Fruit fly (Drosophila melanogaster) whole organism, embryonic: ENCODE results near the gene Lim3.

Source experiments
- CG11093 ChIP-seq: fragments of 200-800 bp; sonication (Bioruptor generic); IDR thresholded peaks from 3 replicates; pipeline ENCODE4 v1.3.6; 2022; ENCODE audit warnings: missing biosample characterization, missing genetic modification characterization
- CG12769 ChIP-seq: fragments of 200-800 bp; sonication (Bioruptor generic); optimal IDR thresholded peaks from 2 replicates; lab custom pipeline; 2019; ENCODE audit warnings: missing biosample characterization, mild to moderate bottlenecking, missing genetic modification characterization, moderate library complexity
- CG13123 ChIP-seq: fragments of 200-800 bp; sonication (Bioruptor generic); optimal IDR thresholded peaks from 2 replicates; lab custom pipeline; 2016; ENCODE audit warnings: missing biosample characterization, missing genetic modification characterization
- CG13894 ChIP-seq: fragments of 200-800 bp; sonication (Bioruptor generic); optimal IDR thresholded peaks from 3 replicates; lab custom pipeline; 2018; ENCODE audit warnings: missing biosample characterization, mild to moderate bottlenecking, missing genetic modification characterization, moderate library complexity
- CG14014 ChIP-seq: fragments of 200-800 bp; sonication (Bioruptor generic); IDR thresholded peaks from 2 replicates; pipeline ENCODE4 v1.3.6; 2022; ENCODE audit warnings: missing biosample characterization, missing genetic modification characterization
- CG14441 ChIP-seq: fragments of 200-800 bp; sonication (Bioruptor generic); IDR thresholded peaks from 2 replicates; pipeline ENCODE4 v1.3.6; 2022; ENCODE audit warnings: missing biosample characterization, missing genetic modification characterization
- CG14965 ChIP-seq: fragments of 200-800 bp; sonication (Bioruptor generic); optimal IDR thresholded peaks from 2 replicates; lab custom pipeline; 2016; ENCODE audit warnings: missing biosample characterization, missing genetic modification characterization, borderline replicate concordance
- CG15073 ChIP-seq: fragments of 200-800 bp; sonication (Bioruptor generic); optimal IDR thresholded peaks from 2 replicates; lab custom pipeline; 2016; ENCODE audit warnings: missing biosample characterization, missing genetic modification characterization
- CG1602 ChIP-seq: fragments of 200-800 bp; sonication (Bioruptor generic); optimal IDR thresholded peaks from 3 replicates; lab custom pipeline; 2016; ENCODE audit warnings: missing biosample characterization, missing genetic modification characterization
- CG17829 ChIP-seq: fragments of 200-800 bp; optimal IDR thresholded peaks from 2 replicates; lab custom pipeline; 2019; ENCODE audit warnings: missing biosample characterization, mild to moderate bottlenecking, missing genetic modification characterization, moderate library complexity
- CG1832 ChIP-seq: fragments of 200-800 bp; sonication (Bioruptor generic); optimal IDR thresholded peaks from 2 replicates; lab custom pipeline; 2017; ENCODE audit warnings: missing biosample characterization, mild to moderate bottlenecking, missing genetic modification characterization, inconsistent platforms
- CG18764 ChIP-seq: fragments of 200-800 bp; sonication (Bioruptor generic); optimal IDR thresholded peaks from 3 replicates; lab custom pipeline; 2016; ENCODE audit warnings: missing biosample characterization, missing genetic modification characterization
- CG3065 ChIP-seq: fragments of 200-800 bp; sonication (Bioruptor generic); optimal IDR thresholded peaks from 2 replicates; lab custom pipeline; 2016; ENCODE audit warnings: missing biosample characterization, missing genetic modification characterization
- CG32772 ChIP-seq: fragments of 200-800 bp; sonication (Bioruptor generic); IDR thresholded peaks from 2 replicates; pipeline ENCODE4 v1.3.6; 2022; ENCODE audit warnings: missing biosample characterization, missing genetic modification characterization
- CG33557 ChIP-seq: fragments of 200-800 bp; sonication (Bioruptor generic); optimal IDR thresholded peaks from 2 replicates; lab custom pipeline; 2019; ENCODE audit warnings: missing biosample characterization, mild to moderate bottlenecking, missing genetic modification characterization, moderate library complexity
- CG3726 ChIP-seq: fragments of 200-800 bp; sonication (Bioruptor generic); IDR thresholded peaks from 3 replicates; pipeline ENCODE4, ENCODE4 v1.3.6; 2022; ENCODE audit warnings: missing biosample characterization, missing genetic modification characterization
- CG4282 ChIP-seq: fragments of 200-800 bp; sonication (Bioruptor generic); optimal IDR thresholded peaks from 2 replicates; lab custom pipeline; 2016; ENCODE audit warnings: missing biosample characterization, missing genetic modification characterization
- CG6683 ChIP-seq: fragments of 200-800 bp; sonication (Bioruptor generic); optimal IDR thresholded peaks from 2 replicates; lab custom pipeline; 2017; ENCODE audit warnings: missing biosample characterization, mild to moderate bottlenecking, missing genetic modification characterization, missing genetic modification reagents
- CG7372 ChIP-seq: fragments of 200-800 bp; sonication (Bioruptor generic); IDR thresholded peaks from 2 replicates; pipeline ENCODE4 v1.3.6; 2022; ENCODE audit warnings: missing biosample characterization, missing genetic modification characterization
- CG7987 ChIP-seq: fragments of 200-800 bp; sonication (Bioruptor generic); optimal IDR thresholded peaks from 2 replicates; lab custom pipeline; 2018; ENCODE audit warnings: missing biosample characterization, mild to moderate bottlenecking, missing genetic modification characterization, moderate library complexity
- CG8281 ChIP-seq: fragments of 200-800 bp; sonication (Bioruptor generic); optimal IDR thresholded peaks from 2 replicates; lab custom pipeline; 2018; ENCODE audit warnings: missing biosample characterization, mild to moderate bottlenecking, missing genetic modification characterization, moderate library complexity
- CG8478 ChIP-seq: fragments of >200 bp; optimal IDR thresholded peaks from 2 replicates; lab custom pipeline; 2018
- CG9609 ChIP-seq: fragments of 200-800 bp; sonication (Bioruptor generic); optimal IDR thresholded peaks from 3 replicates; lab custom pipeline; 2016; ENCODE audit warnings: missing biosample characterization, missing genetic modification characterization
- CG9817 ChIP-seq: fragments of 200-800 bp; sonication (Bioruptor generic); optimal IDR thresholded peaks from 2 replicates; lab custom pipeline; 2018; ENCODE audit warnings: missing biosample characterization, mild to moderate bottlenecking, missing genetic modification characterization, moderate library complexity
- CG9932 ChIP-seq: fragments of 200-800 bp; sonication (Bioruptor generic); IDR thresholded peaks from 2 replicates; pipeline ENCODE4 v1.3.6; 2022; ENCODE audit warnings: missing biosample characterization, missing genetic modification characterization
- Dip2 ChIP-seq: fragments of 200-800 bp; sonication (Bioruptor generic); IDR thresholded peaks from 2 replicates; pipeline ENCODE4 v1.3.6; 2022; ENCODE audit warnings: missing biosample characterization, missing genetic modification characterization
- E2f1 ChIP-seq: fragments of 200-800 bp; sonication (Bioruptor generic); IDR thresholded peaks from 2 replicates; pipeline ENCODE4 v1.3.6; 2022; ENCODE audit warnings: missing biosample characterization, missing genetic modification characterization
- ERR ChIP-seq: fragments of 200-800 bp; sonication (Bioruptor generic); optimal IDR thresholded peaks from 2 replicates; lab custom pipeline; 2016; ENCODE audit warnings: missing biosample characterization, missing genetic modification characterization
- Fer1 ChIP-seq: fragments of 200-800 bp; sonication (Bioruptor generic); optimal IDR thresholded peaks from 2 replicates; lab custom pipeline; 2017; ENCODE audit warnings: missing biosample characterization, mild to moderate bottlenecking, missing genetic modification characterization
- HmgD ChIP-seq: fragments of 200-800 bp; sonication (Bioruptor generic); optimal IDR thresholded peaks from 3 replicates; lab custom pipeline; 2016; ENCODE audit warnings: missing biosample characterization, missing genetic modification characterization
- Hmr ChIP-seq: fragments of 200-800 bp; sonication (Bioruptor generic); optimal IDR thresholded peaks from 3 replicates; lab custom pipeline; 2017; ENCODE audit warnings: mild to moderate bottlenecking, missing biosample characterization, missing genetic modification reagents, missing genetic modification characterization
- Hr39 ChIP-seq: fragments of >200 bp; optimal IDR thresholded peaks from 2 replicates; lab custom pipeline; 2017
- Kr ChIP-seq: fragments of 200-800 bp; sonication (Bioruptor generic); optimal IDR thresholded peaks from 2 replicates; lab custom pipeline; 2017; ENCODE audit warnings: missing biosample characterization, mild to moderate bottlenecking, missing genetic modification characterization
- Tbp ChIP-seq: fragments of >200 bp; optimal IDR thresholded peaks from 2 replicates; lab custom pipeline; 2018; ENCODE audit warnings: missing biosample characterization, missing genetic modification characterization
- YL-1 ChIP-seq: fragments of 200-800 bp; sonication (Bioruptor generic); optimal IDR thresholded peaks from 3 replicates; lab custom pipeline; 2017; ENCODE audit warnings: missing biosample characterization, mild to moderate bottlenecking, missing genetic modification characterization
- bbx ChIP-seq: fragments of 200-800 bp; sonication (Bioruptor generic); IDR thresholded peaks from 2 replicates; pipeline ENCODE4 v1.3.6; 2022; ENCODE audit warnings: missing biosample characterization, missing genetic modification characterization; ENCODE audit not compliant: partially characterized antibody
- esg ChIP-seq: fragments of 200-800 bp; sonication (Bioruptor generic); conservative IDR thresholded peaks from 2 replicates; pipeline ENCODE4 v1.3.6; 2022; ENCODE audit warnings: missing biosample characterization, missing genetic modification characterization
- eyg ChIP-seq: fragments of 200-800 bp; sonication (Bioruptor generic); optimal IDR thresholded peaks from 3 replicates; lab custom pipeline; 2016; ENCODE audit warnings: missing biosample characterization, missing genetic modification characterization
- gem ChIP-seq: fragments of 200-800 bp; sonication (Bioruptor generic); optimal IDR thresholded peaks from 2 replicates; lab custom pipeline; 2019; ENCODE audit warnings: missing biosample characterization, mild to moderate bottlenecking, missing genetic modification characterization, moderate library complexity
- gsb-n ChIP-seq: fragments of 200-800 bp; sonication (Bioruptor generic); optimal IDR thresholded peaks from 3 replicates; lab custom pipeline; 2018; ENCODE audit warnings: missing biosample characterization, mild to moderate bottlenecking, missing genetic modification characterization
- jing ChIP-seq: fragments of 200-800 bp; sonication (Bioruptor generic); optimal IDR thresholded peaks from 2 replicates; lab custom pipeline; 2018; ENCODE audit warnings: missing biosample characterization, mild to moderate bottlenecking, missing genetic modification characterization
- kni ChIP-seq: fragments of 200-800 bp; sonication (Bioruptor generic); optimal IDR thresholded peaks from 3 replicates; lab custom pipeline; 2017; ENCODE audit warnings: mild to moderate bottlenecking, missing biosample characterization, missing genetic modification reagents, missing genetic modification characterization
- luna ChIP-seq: fragments of 200-800 bp; sonication (Bioruptor generic); optimal IDR thresholded peaks from 2 replicates; lab custom pipeline; 2016; ENCODE audit warnings: missing biosample characterization, missing genetic modification characterization
- nerfin-2 ChIP-seq: fragments of 200-800 bp; sonication (Bioruptor generic); IDR thresholded peaks from 2 replicates; pipeline ENCODE4 v1.3.6; 2022; ENCODE audit warnings: missing biosample characterization, missing genetic modification characterization; ENCODE audit not compliant: partially characterized antibody
- pb ChIP-seq: fragments of 200-800 bp; sonication (Bioruptor generic); optimal IDR thresholded peaks from 3 replicates; lab custom pipeline; 2016; ENCODE audit warnings: missing biosample characterization, missing genetic modification characterization
- pum ChIP-seq: fragments of 200-800 bp; sonication (Bioruptor generic); optimal IDR thresholded peaks from 2 replicates; lab custom pipeline; 2016; ENCODE audit warnings: missing biosample characterization, missing genetic modification characterization
- schlank ChIP-seq: fragments of 200-800 bp; sonication (Bioruptor generic); optimal IDR thresholded peaks from 2 replicates; lab custom pipeline; 2018; ENCODE audit warnings: missing biosample characterization, mild to moderate bottlenecking, missing genetic modification characterization
- sqz ChIP-seq: fragments of 200-800 bp; sonication (Bioruptor generic); optimal IDR thresholded peaks from 3 replicates; lab custom pipeline; 2018; ENCODE audit warnings: missing biosample characterization, mild to moderate bottlenecking, missing genetic modification characterization
- tx ChIP-seq: fragments of 200-800 bp; sonication (Bioruptor generic); optimal IDR thresholded peaks from 2 replicates; lab custom pipeline; 2016; ENCODE audit warnings: missing biosample characterization, missing genetic modification characterization
- wdn ChIP-seq: fragments of 200-800 bp; sonication (Bioruptor generic); IDR thresholded peaks from 2 replicates; pipeline ENCODE4 v1.3.6; 2022; ENCODE audit warnings: missing biosample characterization, missing genetic modification characterization
- zf30C ChIP-seq: fragments of 200-800 bp; sonication (Bioruptor generic); optimal IDR thresholded peaks from 3 replicates; lab custom pipeline; 2018; ENCODE audit warnings: missing biosample characterization, mild to moderate bottlenecking, missing genetic modification characterization
- zfh1 ChIP-seq: fragments of 200-800 bp; sonication (Bioruptor generic); IDR thresholded peaks from 3 replicates; pipeline ENCODE4 v1.3.6; 2022; ENCODE audit warnings: missing biosample characterization, missing genetic modification characterization

Lim3 gene

DNA sequence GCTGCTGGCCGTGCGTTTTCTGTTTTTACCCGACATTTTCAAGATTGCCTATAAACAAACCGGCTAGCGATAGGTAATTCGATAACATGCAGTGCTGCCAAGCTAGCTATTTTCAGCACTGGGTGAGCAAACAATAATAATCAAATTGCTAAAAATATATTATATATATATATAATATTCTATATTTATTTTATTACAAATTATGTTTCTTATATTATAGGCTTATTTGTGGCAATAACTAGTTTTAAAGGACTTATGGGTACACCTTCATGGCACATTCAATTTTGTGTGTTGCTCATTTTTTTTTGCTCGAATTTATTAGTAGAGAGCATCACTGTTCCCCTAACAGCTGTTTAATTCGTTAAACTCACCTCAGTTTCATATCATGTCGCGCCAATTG, 18.7 kb upstream of the Lim3 start (continued):
- TF ChIP-seq Hmr (GFP tag; lab: Kevin White, UChicago) (no peak), CG7987 (GFP tag; lab: Kevin White, UChicago) (no peak), nerfin-2 (GFP tag; lab: Robert Waterston, UW) (no peak), CG17829 (tag; lab: Kevin White, UChicago) (peak; percentile 65), pum (GFP tag; lab: Kevin White, UChicago) (no peak), jing (GFP tag; lab: Kevin White, UChicago) (no peak), Hr39 (lab: Kevin White, UChicago) (no peak), Kr (no peak), CG32772 (GFP tag; lab: Robert Waterston, UW) (0 out of 2 replicates have a peak, but pooled peaks have one; percentile 11), gsb-n (tag; lab: Kevin White, UChicago) (peak; percentile 65), zf30C (GFP tag; lab: Kevin White, UChicago) (peak; percentile 49), CG33557 (GFP tag; lab: Kevin White, UChicago) (peak; percentile 77), HmgD (GFP tag; lab: Kevin White, UChicago) (no peak), bbx (no peak), kni (GFP tag; lab: Kevin White, UChicago) (no peak), CG13123 (GFP tag; lab: Kevin White, UChicago) (peak; percentile 35), CG13894 (tag; lab: Kevin White, UChicago) (peak; percentile 73), CG8478 (lab: Kevin White, UChicago) (no peak), esg (0 out of 2 replicates have a peak, but pooled peaks have one; percentile 18), CG9932 (peak; percentile 83), ERR (no peak), CG11093 (GFP tag; lab: Robert Waterston, UW) (no peak), CG18764 (GFP tag; lab: Kevin White, UChicago) (no peak), CG6683 (GFP tag; lab: Kevin White, UChicago) (peak; percentile 52), CG9609 (GFP tag; lab: Kevin White, UChicago) (no peak), schlank (tag; lab: Kevin White, UChicago) (no peak), zfh1 (GFP tag; lab: Robert Waterston, UW) (0 out of 3 replicates have a peak, but pooled peaks have one; percentile 8), Fer1 (GFP tag; lab: Kevin White, UChicago) (peak; percentile 76), gem (tag; lab: Kevin White, UChicago) (no peak), eyg (GFP tag; lab: Kevin White, UChicago) (no peak), luna (GFP tag; lab: Kevin White, UChicago) (no peak), CG3726 (GFP tag; lab: Robert Waterston, UW) (no peak), CG12769 (no peak), CG8281 (tag; lab: Kevin White, UChicago) (no peak), CG3065 (GFP tag; lab: Kevin White, UChicago) (no peak), YL-1 (GFP tag; lab: Kevin White, UChicago) (peak; percentile 73), E2f1 (GFP tag; lab: Robert Waterston, UW) (peak; percentile 28; the same call in 1 of the 2 replicates), tx (GFP tag; lab: Kevin White, UChicago) (no peak), Dip2 (no peak), CG7372 (GFP tag; lab: Robert Waterston, UW) (0 out of 2 replicates have a peak, but pooled peaks have one; percentile 17), CG1602 (peak; percentile 57), sqz (GFP tag; lab: Kevin White, UChicago) (no peak), CG4282 (no peak), CG14441 (peak; percentile 43; the same call in 1 of the 2 replicates), CG1832 (GFP tag; lab: Kevin White, UChicago) (no peak), CG14965 (GFP tag; lab: Kevin White, UChicago) (no peak), CG9817 (tag; lab: Kevin White, UChicago) (peak; percentile 83), wdn (GFP tag; lab: Robert Waterston, UW) (no peak), Tbp (GFP tag; lab: Kevin White, UChicago) (peak; percentile 85), CG15073 (no peak), CG14014 (0 out of 2 replicates have a peak, but pooled peaks have one; percentile 34), pb (GFP tag; lab: Kevin White, UChicago) (no peak)
